Worm (Caenorhabditis elegans) whole organism, L4 larva: ENCODE data around the gene set-4.
A peak's percentile ranks its signal among the peaks of the same experiment; 100 is the strongest.

ENCODE experiments used
- aly-2 ChIP-seq: sonication (generic microtip); optimal IDR thresholded peaks from 2 replicates; lab custom pipeline; 2018; ENCODE audit warnings: missing biosample characterization, missing genetic modification characterization
- ama-1 ChIP-seq: fragments of 150-350 bp; optimal IDR thresholded peaks from 2 replicates; lab custom pipeline; 2014; ENCODE audit warnings: inconsistent platforms, mixed read lengths
- daf-12 ChIP-seq: fragments of 150-350 bp; optimal IDR thresholded peaks from 2 replicates; lab custom pipeline; 2014; ENCODE audit warnings: missing biosample characterization, missing genetic modification reagents, missing genetic modification characterization
- mdl-1 ChIP-seq, 2 experiments: fragments of 150-350 bp in 1 of 2; sonication (generic microtip) in 1 of 2; optimal IDR thresholded peaks; 2 replicates each; lab custom pipeline; 2014 to 2017; ENCODE audit warnings: missing biosample characterization in 2 of 2, missing genetic modification characterization in 2 of 2
- mep-1 ChIP-seq: fragments of 150-350 bp; sonication (generic microtip); optimal IDR thresholded peaks from 3 replicates; lab custom pipeline; 2014; ENCODE audit warnings: missing biosample characterization, missing genetic modification characterization
- nhr-25 ChIP-seq: sonication (generic microtip); optimal IDR thresholded peaks from 2 replicates; lab custom pipeline; 2017; ENCODE audit warnings: missing genetic modification characterization, mild to moderate bottlenecking, missing compliant biosample characterization, antibody characterized with exemption, moderate library complexity, borderline replicate concordance; ENCODE audit not compliant: insufficient read depth
- nhr-6 ChIP-seq: fragments of 150-350 bp; optimal IDR thresholded peaks from 2 replicates; lab custom pipeline; 2014; ENCODE audit warnings: missing biosample characterization, missing genetic modification characterization
- nhr-76 ChIP-seq: fragments of 150-350 bp; optimal IDR thresholded peaks from 2 replicates; lab custom pipeline; 2014; ENCODE audit warnings: missing biosample characterization, missing genetic modification characterization
- skn-1 ChIP-seq: fragments of 150-350 bp; optimal IDR thresholded peaks from 2 replicates; lab custom pipeline; 2014; ENCODE audit warnings: missing biosample characterization, missing genetic modification characterization
- unc-130 ChIP-seq: sonication (generic microtip); optimal IDR thresholded peaks from 2 replicates; lab custom pipeline; 2016; ENCODE audit warnings: missing genetic modification reagents, missing genetic modification characterization, missing compliant biosample characterization
- zag-1 ChIP-seq: fragments of 150-350 bp; optimal IDR thresholded peaks from 2 replicates; lab custom pipeline; 2014; ENCODE audit warnings: missing biosample characterization, missing genetic modification characterization

- peak; percentile 74 for TF ChIP-seq nhr-25
- TF ChIP-seq zag-1 (tag; lab: Kevin White, UChicago) = no peak
- peak; percentile 71 to 92 for TF ChIP-seq mdl-1 (tag; optimal IDR thresholded peaks at IDR 0.05; lab: Kevin White, UChicago)
- no peak for TF ChIP-seq unc-130
- TF ChIP-seq ama-1 (lab: Kevin White, UChicago) = peak; percentile 99
- TF ChIP-seq nhr-76 (tag; lab: Kevin White, UChicago) = peak; percentile 11
- peak; percentile 65 for TF ChIP-seq nhr-6 (tag; lab: Kevin White, UChicago)
- peak; percentile 89 for TF ChIP-seq mep-1 (tag; lab: Kevin White, UChicago)
- no peak for TF ChIP-seq aly-2 (tag; lab: Kevin White, UChicago)
- TF ChIP-seq skn-1 = no peak
- TF ChIP-seq daf-12 = no peak
Measured at ce11 chrII:6348360-6348759, 17.2 kb upstream of the set-4 start.
